Fruit fly (Drosophila melanogaster): ENCODE measurements around the gene Rad60.
A peak's percentile ranks its signal among the peaks of the same experiment; 100 is the strongest.

The Rad60 gene

dm6 chr3R:23258524-23258923 lies 7.2 kb upstream of the Rad60 start:
- TF ChIP-seq noc (tag; optimal IDR thresholded peaks at IDR 0.05), result no peak

- TF ChIP-seq noc (tag; optimal IDR thresholded peaks at IDR 0.05), result peak; percentile 57
Measured at dm6 chr3R:23257986-23258427, 6.7 kb upstream of the Rad60 start, which contains the start of the genes wda and Pex11c. Gene wda (minus strand): TSS chr3R:23258087. Gene Pex11c (plus strand): TSS chr3R:23258365.

- no peak for TF ChIP-seq noc (tag; optimal IDR thresholded peaks at IDR 0.05)
Measured at dm6 chr3R:23248853-23249573, 2.3 kb downstream of the Rad60 start, which contains the start of gene CG4467. Gene CG4467 (minus strand): TSS chr3R:23248903.

dm6 chr3R:23239934-23240632 lies 11.2 kb downstream of the Rad60 start:
- peak; percentile 4 for TF ChIP-seq noc (tag; optimal IDR thresholded peaks at IDR 0.05)

- no peak for TF ChIP-seq noc (tag; optimal IDR thresholded peaks at IDR 0.05)
Measured at dm6 chr3R:23239051-23239450, 12.2 kb downstream of the Rad60 start.

dm6 chr3R:23228605-23229264 lies 22.5 kb downstream of the Rad60 start:
- peak; percentile 51 for TF ChIP-seq noc (tag; optimal IDR thresholded peaks at IDR 0.05)

- peak; percentile 49 for TF ChIP-seq noc (tag; optimal IDR thresholded peaks at IDR 0.05)
Measured at dm6 chr3R:23226521-23227039, 24.7 kb downstream of the Rad60 start, which contains the start of gene cnc. Gene cnc (minus strand): TSS chr3R:23226711.

- TF ChIP-seq noc (tag; optimal IDR thresholded peaks at IDR 0.05), result peak; percentile 49
Measured at dm6 chr3R:23225266-23225665, 26.0 kb downstream of the Rad60 start.

- peak; percentile 79 for TF ChIP-seq noc (tag; optimal IDR thresholded peaks at IDR 0.05)
Measured at dm6 chr3R:23223151-23223810, 28.0 kb downstream of the Rad60 start.

- peak; percentile 66 for TF ChIP-seq noc (tag; optimal IDR thresholded peaks at IDR 0.05)
Measured at dm6 chr3R:23221680-23222148, 29.6 kb downstream of the Rad60 start.

dm6 chr3R:23221003-23221679 lies 30.1 kb downstream of the Rad60 start:
- TF ChIP-seq noc (tag; optimal IDR thresholded peaks at IDR 0.05), result no peak

- peak; percentile 15 for TF ChIP-seq noc (tag; optimal IDR thresholded peaks at IDR 0.05)
Measured at dm6 chr3R:23220239-23221002, 30.9 kb downstream of the Rad60 start.

- TF ChIP-seq noc (tag; optimal IDR thresholded peaks at IDR 0.05), result no peak
Measured at dm6 chr3R:23217142-23217771, 34.0 kb downstream of the Rad60 start.

dm6 chr3R:23215434-23215730 lies 35.9 kb downstream of the Rad60 start:
- TF ChIP-seq noc (tag; optimal IDR thresholded peaks at IDR 0.05), result no peak

Measured in whole organism, larva.